4 worm cellular contexts compared by ENCODE assay signal in the genomic region with DNA sequence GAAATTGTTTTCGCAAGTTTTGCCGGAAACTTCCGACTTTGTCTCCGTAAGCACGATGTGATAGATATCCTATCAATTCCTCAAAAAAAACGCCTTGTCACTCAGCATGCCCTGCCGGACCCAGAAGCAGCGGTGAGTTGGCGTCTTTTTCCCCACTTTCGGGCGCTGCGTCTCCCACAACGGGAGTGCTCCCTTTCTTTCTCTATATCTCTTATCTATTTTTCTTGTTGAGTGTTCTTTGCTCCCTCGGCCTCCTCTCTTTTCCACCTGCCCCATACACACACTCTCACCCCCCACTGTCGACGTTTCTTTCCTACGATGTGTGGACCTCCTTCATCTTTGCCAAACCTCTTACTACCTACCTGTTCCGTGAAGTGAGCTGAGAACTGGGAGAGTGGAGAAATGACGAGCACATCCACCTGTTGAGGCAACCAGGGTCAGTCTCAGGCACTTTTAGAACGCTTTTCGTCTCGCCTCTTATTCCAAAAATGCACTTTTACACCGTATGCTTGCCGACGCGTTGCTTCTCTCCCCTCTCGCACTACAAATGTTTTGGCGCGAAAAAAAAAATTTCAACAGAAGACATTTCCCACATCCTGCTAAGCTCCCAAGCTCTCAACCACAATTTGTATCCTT.
TF ChIP-seq lines count a peak whose summit lies in the region.

No protein-coding gene starts in this region.

TF ChIP-seq in whole organism, L2 larva, 48 proteins besides CTCF, POLR2A, EP300 and RAD21 (continues in another document):
- peak; percentile 34 for TF ChIP-seq lin-11 (tag; optimal IDR thresholded peaks at IDR 0.05; lab: Kevin White, UChicago)
- peak; percentile 59 for TF ChIP-seq zag-1 (tag; optimal IDR thresholded peaks at IDR 0.05; lab: Kevin White, UChicago)
- no peak for TF ChIP-seq aly-2 (tag; optimal IDR thresholded peaks at IDR 0.05; lab: Kevin White, UChicago)
- peak; percentile 68 for TF ChIP-seq C34F6.9 (tag; optimal IDR thresholded peaks at IDR 0.05; lab: Kevin White, UChicago)
- TF ChIP-seq dmd-4 (tag; optimal IDR thresholded peaks at IDR 0.05; lab: Kevin White, UChicago) = no peak
- no peak for TF ChIP-seq ZK546.5 (tag; optimal IDR thresholded peaks at IDR 0.05; lab: Kevin White, UChicago)
- TF ChIP-seq egl-27 (tag; optimal IDR thresholded peaks at IDR 0.05; lab: Kevin White, UChicago) = peak; percentile 64
- peak; percentile 88 for TF ChIP-seq crh-2 (tag; optimal IDR thresholded peaks at IDR 0.05; lab: Kevin White, UChicago)
- no peak for TF ChIP-seq elt-1 (tag; optimal IDR thresholded peaks at IDR 0.05; lab: Kevin White, UChicago)
- TF ChIP-seq elt-3 (tag; optimal IDR thresholded peaks at IDR 0.05; lab: Kevin White, UChicago) = no peak
- peak; percentile 51 for TF ChIP-seq sma-3 (GFP tag; optimal IDR thresholded peaks at IDR 0.05; lab: Kevin White, UChicago)
- TF ChIP-seq nhr-129 (tag; optimal IDR thresholded peaks at IDR 0.05; lab: Kevin White, UChicago) = peak; percentile 82
- TF ChIP-seq Y55F3AM.14 (GFP tag; optimal IDR thresholded peaks at IDR 0.05; lab: Kevin White, UChicago) = no peak
- peak; percentile 30 for TF ChIP-seq unc-62 (GFP tag; optimal IDR thresholded peaks at IDR 0.05; lab: Kevin White, UChicago)
- TF ChIP-seq lsy-2 (tag; optimal IDR thresholded peaks at IDR 0.05; lab: Kevin White, UChicago) = peak; percentile 32 to 66
- no peak for TF ChIP-seq nhr-12 (tag; optimal IDR thresholded peaks at IDR 0.05; lab: Kevin White, UChicago)
- peak; percentile 47 for TF ChIP-seq snpc-4 (tag; optimal IDR thresholded peaks at IDR 0.05; lab: Kevin White, UChicago)
- TF ChIP-seq ztf-11 (tag; optimal IDR thresholded peaks at IDR 0.05; lab: Kevin White, UChicago) = no peak
- TF ChIP-seq nhr-11 (tag; optimal IDR thresholded peaks at IDR 0.05; lab: Kevin White, UChicago) = no peak
- no peak for TF ChIP-seq mab-5 (tag; optimal IDR thresholded peaks at IDR 0.05; lab: Kevin White, UChicago)
- TF ChIP-seq lin-13 (GFP tag; optimal IDR thresholded peaks at IDR 0.05; lab: Kevin White, UChicago) = peak; percentile 73
- TF ChIP-seq lin-39 (tag; optimal IDR thresholded peaks at IDR 0.05; lab: Kevin White, UChicago) = peak; percentile 55

TF ChIP-seq in whole organism, L4 larva, 104 proteins besides CTCF, POLR2A, EP300 and RAD21 (continues in another document):
- TF ChIP-seq ceh-20 (GFP tag; IDR thresholded peaks at IDR 0.05; lab: Robert Waterston, UW) (peak; percentile 90), ceh-32 (tag; optimal IDR thresholded peaks at IDR 0.05; lab: Kevin White, UChicago; ENCODE audit: poor library complexity) (no peak), lin-29 (GFP tag; IDR thresholded peaks at IDR 0.05; lab: Robert Waterston, UW) (peak; percentile 32; the same call in 1 of the 2 replicates), F10B5.3 (tag; optimal IDR thresholded peaks at IDR 0.05; lab: Kevin White, UChicago) (no peak), nhr-41 (GFP tag; IDR thresholded peaks at IDR 0.05; lab: Robert Waterston, UW) (no peak), mxl-2 (GFP tag; conservative IDR thresholded peaks at IDR 0.05; lab: Robert Waterston, UW) (no peak), R02D3.7 (tag; optimal IDR thresholded peaks at IDR 0.05; lab: Kevin White, UChicago) (no peak), Y105C5A.15 (GFP tag; IDR thresholded peaks at IDR 0.05; lab: Robert Waterston, UW) (0 out of 2 replicates have a peak, but pooled peaks have one; percentile 47), php-3 (GFP tag; IDR thresholded peaks at IDR 0.05; lab: Robert Waterston, UW) (peak; percentile 51; the same call in 1 of the 2 replicates), lin-1 (GFP tag; IDR thresholded peaks at IDR 0.05; lab: Robert Waterston, UW) (peak; percentile 70; the same call in 1 of the 2 replicates), nhr-102 (tag; optimal IDR thresholded peaks at IDR 0.05; lab: Kevin White, UChicago) (peak; percentile 19), lin-13 (GFP tag; optimal IDR thresholded peaks at IDR 0.05; lab: Kevin White, UChicago) (no peak), pqm-1 (tag; optimal IDR thresholded peaks at IDR 0.05; lab: Kevin White, UChicago) (no peak), nhr-42 (GFP tag; IDR thresholded peaks at IDR 0.05; lab: Robert Waterston, UW) (no peak), dmd-8 (GFP tag; IDR thresholded peaks at IDR 0.05; lab: Robert Waterston, UW) (no peak), aly-2 (tag; optimal IDR thresholded peaks at IDR 0.05; lab: Kevin White, UChicago) (no peak), spr-3 (GFP tag; optimal IDR thresholded peaks at IDR 0.05; lab: Kevin White, UChicago) (no peak), hlh-30 (tag; optimal IDR thresholded peaks at IDR 0.05; lab: Kevin White, UChicago; ENCODE audit: insufficient read depth) (peak; percentile 71), ceh-28 (tag; optimal IDR thresholded peaks at IDR 0.05; lab: Kevin White, UChicago) (peak; percentile 12), nhr-10 (tag; optimal IDR thresholded peaks at IDR 0.05; lab: Kevin White, UChicago) (peak; percentile 78), nhr-6 (tag; optimal IDR thresholded peaks at IDR 0.05; lab: Kevin White, UChicago) (peak; percentile 85)

TF ChIP-seq in whole organism, late embryonic, 69 proteins besides CTCF, POLR2A, EP300 and RAD21 (continues in another document):
- TF ChIP-seq ceh-9 (tag; optimal IDR thresholded peaks at IDR 0.05; lab: Kevin White, UChicago) (no peak), npax-4 (tag; optimal IDR thresholded peaks at IDR 0.05; lab: Kevin White, UChicago) (no peak), syd-9 (tag; optimal IDR thresholded peaks at IDR 0.05; lab: Kevin White, UChicago) (peak; percentile 20), rnt-1 (tag; optimal IDR thresholded peaks at IDR 0.05; lab: Kevin White, UChicago) (peak; percentile 54), T23F11.4 (GFP tag; optimal IDR thresholded peaks at IDR 0.05; lab: Kevin White, UChicago) (no peak), che-1 (tag; optimal IDR thresholded peaks at IDR 0.05; lab: Kevin White, UChicago) (no peak), pha-4 (tag; optimal IDR thresholded peaks at IDR 0.05; lab: Kevin White, UChicago) (no peak), dve-1 (tag; optimal IDR thresholded peaks at IDR 0.05; lab: Kevin White, UChicago) (no peak), ceh-31 (tag; optimal IDR thresholded peaks at IDR 0.05; lab: Kevin White, UChicago) (peak; percentile 54), ceh-34 (tag; optimal IDR thresholded peaks at IDR 0.05; lab: Kevin White, UChicago) (peak; percentile 48), ceh-30 (tag; optimal IDR thresholded peaks at IDR 0.05; lab: Kevin White, UChicago) (no peak), ceh-18 (tag; optimal IDR thresholded peaks at IDR 0.05; lab: Kevin White, UChicago) (peak; percentile 91), nfya-1 (tag; optimal IDR thresholded peaks at IDR 0.05; lab: Kevin White, UChicago) (peak; percentile 66), Y22D7AL.16 (tag; optimal IDR thresholded peaks at IDR 0.05; lab: Kevin White, UChicago) (no peak), tbx-2 (tag; optimal IDR thresholded peaks at IDR 0.05; lab: Kevin White, UChicago) (peak; percentile 55), hlh-8 (tag; optimal IDR thresholded peaks at IDR 0.05; lab: Kevin White, UChicago) (no peak), ceh-48 (tag; optimal IDR thresholded peaks at IDR 0.05; lab: Kevin White, UChicago) (no peak), zip-5 (tag; optimal IDR thresholded peaks at IDR 0.05; lab: Kevin White, UChicago) (no peak), mec-3 (tag; optimal IDR thresholded peaks at IDR 0.05; lab: Kevin White, UChicago; ENCODE audit: borderline replicate concordance) (no peak), madf-2 (tag; optimal IDR thresholded peaks at IDR 0.05; lab: Kevin White, UChicago) (no peak), nhr-11 (tag; optimal IDR thresholded peaks at IDR 0.05; lab: Kevin White, UChicago) (no peak), unc-42 (tag; optimal IDR thresholded peaks at IDR 0.05; lab: Kevin White, UChicago) (peak; percentile 24), ceh-6 (GFP tag; optimal IDR thresholded peaks at IDR 0.05; lab: Kevin White, UChicago) (no peak), C08G9.2 (tag; optimal IDR thresholded peaks at IDR 0.05; lab: Kevin White, UChicago) (peak; percentile 28)

TF ChIP-seq in whole organism, mixed stage, embryonic, 35 proteins besides CTCF, POLR2A, EP300 and RAD21:
- TF ChIP-seq zip-8 (tag; optimal IDR thresholded peaks at IDR 0.05; lab: Kevin White, UChicago) (no peak), ceh-83 (GFP tag; optimal IDR thresholded peaks at IDR 0.05; lab: Kevin White, UChicago) (no peak), nhr-2 (tag; optimal IDR thresholded peaks at IDR 0.05; lab: Kevin White, UChicago) (no peak), ham-2 (GFP tag; optimal IDR thresholded peaks at IDR 0.05; lab: Kevin White, UChicago) (no peak), hlh-1 (tag; optimal IDR thresholded peaks at IDR 0.05; lab: Kevin White, UChicago) (peak; percentile 52), elt-1 (tag; optimal IDR thresholded peaks at IDR 0.05; lab: Kevin White, UChicago; ENCODE audit: borderline replicate concordance, insufficient read depth) (no peak), nhr-237 (tag; optimal IDR thresholded peaks at IDR 0.05; lab: Kevin White, UChicago) (peak; percentile 4), bed-3 (GFP tag; optimal IDR thresholded peaks at IDR 0.05; lab: Kevin White, UChicago) (no peak), flh-1 (GFP tag; optimal IDR thresholded peaks at IDR 0.05; lab: Kevin White, UChicago) (no peak), ceh-39 (tag; optimal IDR thresholded peaks at IDR 0.05; lab: Kevin White, UChicago) (no peak), tbx-8 (GFP tag; optimal IDR thresholded peaks at IDR 0.05; lab: Kevin White, UChicago) (no peak), ztf-11 (tag; optimal IDR thresholded peaks at IDR 0.05; lab: Kevin White, UChicago) (peak; percentile 12), mab-5 (tag; optimal IDR thresholded peaks at IDR 0.05; lab: Kevin White, UChicago) (no peak), ces-1 (GFP tag; optimal IDR thresholded peaks at IDR 0.05; lab: Kevin White, UChicago) (no peak), unc-120 (tag; optimal IDR thresholded peaks at IDR 0.05; lab: Kevin White, UChicago; ENCODE audit: poor library complexity, severe bottlenecking) (peak; percentile 99), sptf-1 (tag; optimal IDR thresholded peaks at IDR 0.05; lab: Kevin White, UChicago) (peak; percentile 33), nhr-28 (tag; optimal IDR thresholded peaks at IDR 0.05; lab: Kevin White, UChicago) (no peak), blmp-1 (tag; optimal IDR thresholded peaks at IDR 0.05; lab: Kevin White, UChicago) (no peak), M03D4.4 (tag; optimal IDR thresholded peaks at IDR 0.05; lab: Kevin White, UChicago) (peak; percentile 10), unc-62 (GFP tag; optimal IDR thresholded peaks at IDR 0.05; lab: Kevin White, UChicago) (peak; percentile 93), pha-4 (tag; optimal IDR thresholded peaks at IDR 0.05; lab: Kevin White, UChicago) (peak; percentile 32), nhr-12 (tag; optimal IDR thresholded peaks at IDR 0.05; lab: Kevin White, UChicago) (no peak), snpc-4 (tag; optimal IDR thresholded peaks at IDR 0.05; lab: Kevin White, UChicago) (no peak), mep-1 (tag; optimal IDR thresholded peaks at IDR 0.05; lab: Kevin White, UChicago) (peak; percentile 52), lsy-2 (tag; optimal IDR thresholded peaks at IDR 0.05; lab: Kevin White, UChicago) (peak; percentile 30)
